Worm (Caenorhabditis elegans) whole organism, L1 larva: ENCODE results near the gene D2096.5.

Source experiments
- C04F5.9 ChIP-seq: sonication (generic microtip); optimal IDR thresholded peaks from 2 replicates; lab custom pipeline; 2016; ENCODE audit warnings: missing genetic modification characterization, missing compliant biosample characterization
- C34B4.2 ChIP-seq: sonication (generic microtip); optimal IDR thresholded peaks from 2 replicates; lab custom pipeline; 2017; ENCODE audit warnings: mild to moderate bottlenecking, missing genetic modification characterization, missing compliant biosample characterization
- F16B12.6 ChIP-seq: fragments of 150-350 bp; optimal IDR thresholded peaks from 2 replicates; lab custom pipeline; 2014; ENCODE audit warnings: missing biosample characterization, missing genetic modification characterization
- aha-1 ChIP-seq: fragments of 150-350 bp; optimal IDR thresholded peaks from 2 replicates; lab custom pipeline; 2014; ENCODE audit warnings: missing biosample characterization, missing genetic modification characterization
- alr-1 ChIP-seq: fragments of 200-800 bp; sonication (Bioruptor generic); optimal IDR thresholded peaks from 2 replicates; lab custom pipeline; 2018; ENCODE audit warnings: borderline replicate concordance, mild to moderate bottlenecking, missing genetic modification characterization, missing compliant biosample characterization
- ama-1 ChIP-seq: fragments of 150-350 bp; optimal IDR thresholded peaks from 2 replicates; lab custom pipeline; 2014
- ceh-63 ChIP-seq: fragments of 200-800 bp; sonication (Bioruptor generic); optimal IDR thresholded peaks from 2 replicates; lab custom pipeline; 2018; ENCODE audit warnings: mild to moderate bottlenecking, missing genetic modification characterization, missing compliant biosample characterization
- ceh-88 ChIP-seq: fragments of 200-800 bp; sonication (Bioruptor generic); IDR thresholded peaks from 2 replicates; pipeline ENCODE4 v1.3.6; 2022; ENCODE audit warnings: missing genetic modification characterization, missing compliant biosample characterization
- ceh-90 ChIP-seq: sonication (generic microtip); optimal IDR thresholded peaks from 2 replicates; lab custom pipeline; 2016; ENCODE audit warnings: missing genetic modification characterization, missing compliant biosample characterization
- ces-1 ChIP-seq: fragments of 150-350 bp; optimal IDR thresholded peaks from 2 replicates; lab custom pipeline; 2014; ENCODE audit warnings: missing biosample characterization, missing genetic modification reagents, missing genetic modification characterization
- efl-3 ChIP-seq: fragments of 200-800 bp; sonication (Bioruptor generic); optimal IDR thresholded peaks from 2 replicates; lab custom pipeline; 2018; ENCODE audit warnings: mild to moderate bottlenecking, missing genetic modification characterization, missing compliant biosample characterization
- egl-13 ChIP-seq: sonication (generic microtip); optimal IDR thresholded peaks from 2 replicates; lab custom pipeline; 2016; ENCODE audit warnings: missing genotype, missing genetic modification reagents, missing genetic modification characterization, missing compliant biosample characterization
- egl-27 ChIP-seq, 2 experiments: fragments of 150-350 bp in 1 of 2; sonication (generic microtip); optimal IDR thresholded peaks; 3 replicates each; lab custom pipeline; 2017 to 2018; ENCODE audit warnings: missing biosample characterization in 2 of 2, missing genetic modification characterization in 2 of 2, missing genetic modification reagents in 2 of 2
- elt-2 ChIP-seq: sonication (generic microtip); optimal IDR thresholded peaks from 2 replicates; lab custom pipeline; 2016; ENCODE audit warnings: missing genetic modification characterization, mild to moderate bottlenecking, inconsistent platforms, missing compliant biosample characterization, missing genetic modification reagents
- ets-5 ChIP-seq: fragments of 200-800 bp; sonication (Bioruptor generic); IDR thresholded peaks from 2 replicates; pipeline ENCODE4 v1.3.6; 2022; ENCODE audit warnings: missing genetic modification characterization, missing compliant biosample characterization
- fkh-10 ChIP-seq: sonication (generic microtip); optimal IDR thresholded peaks from 2 replicates; lab custom pipeline; 2017; ENCODE audit warnings: missing biosample characterization, missing genetic modification reagents, missing genetic modification characterization
- fkh-8 ChIP-seq: sonication (generic microtip); optimal IDR thresholded peaks from 2 replicates; lab custom pipeline; 2016; ENCODE audit warnings: mild to moderate bottlenecking, missing genetic modification characterization, missing compliant biosample characterization
- fos-1 ChIP-seq: fragments of 150-350 bp; optimal IDR thresholded peaks from 2 replicates; lab custom pipeline; 2014; ENCODE audit warnings: missing biosample characterization, missing genetic modification characterization
- grh-1 ChIP-seq: fragments of 200-800 bp; sonication (Bioruptor generic); IDR thresholded peaks from 2 replicates; pipeline ENCODE4 v1.3.6; 2022; ENCODE audit warnings: missing genetic modification reagents, missing genetic modification characterization, missing compliant biosample characterization
- hlh-17 ChIP-seq: fragments of 200-800 bp; sonication (Bioruptor generic); optimal IDR thresholded peaks from 2 replicates; lab custom pipeline; 2018; ENCODE audit warnings: missing genetic modification characterization, mild to moderate bottlenecking, missing compliant biosample characterization, moderate library complexity, borderline replicate concordance
- irx-1 ChIP-seq: sonication (generic microtip); optimal IDR thresholded peaks from 2 replicates; lab custom pipeline; 2016; ENCODE audit warnings: missing genetic modification characterization, missing compliant biosample characterization
- isw-1 ChIP-seq: fragments of 200-800 bp; sonication (Bioruptor generic); IDR thresholded peaks from 2 replicates; pipeline ENCODE4 v1.3.6; 2022; ENCODE audit warnings: missing genetic modification characterization, missing compliant biosample characterization
- lin-13 ChIP-seq: fragments of 150-350 bp; optimal IDR thresholded peaks from 2 replicates; lab custom pipeline; 2014; ENCODE audit warnings: missing biosample characterization, missing genetic modification reagents, missing genetic modification characterization
- lin-14 ChIP-seq: fragments of 200-800 bp; sonication (Bioruptor generic); optimal IDR thresholded peaks from 2 replicates; lab custom pipeline; 2018; ENCODE audit warnings: mild to moderate bottlenecking, missing genetic modification characterization, moderate library complexity, missing compliant biosample characterization
- lin-35 ChIP-seq, 2 experiments: fragments of 150-350 bp; optimal IDR thresholded peaks; 2 replicates each; lab custom pipeline; 2014; ENCODE audit warnings: missing biosample characterization in 2 of 2, missing genetic modification characterization in 2 of 2, missing genetic modification reagents in 2 of 2
- lin-39 ChIP-seq: fragments of 150-350 bp; optimal IDR thresholded peaks from 2 replicates; lab custom pipeline; 2014; ENCODE audit warnings: missing biosample characterization, missing genetic modification reagents, missing genetic modification characterization
- lir-3 ChIP-seq: sonication (generic microtip); optimal IDR thresholded peaks from 2 replicates; lab custom pipeline; 2016; ENCODE audit warnings: mild to moderate bottlenecking, missing genetic modification characterization, moderate library complexity, missing compliant biosample characterization; ENCODE audit not compliant: poor library complexity
- lsy-2 ChIP-seq, 2 experiments: fragments of 150-350 bp; optimal IDR thresholded peaks; 2 replicates each; lab custom pipeline; 2014; ENCODE audit warnings: missing biosample characterization in 2 of 2, missing genetic modification characterization in 2 of 2
- mdl-1 ChIP-seq, 2 experiments: fragments of 150-350 bp; optimal IDR thresholded peaks; 2 replicates each; lab custom pipeline; 2014 to 2017; ENCODE audit warnings: missing biosample characterization in 2 of 2, missing genetic modification characterization in 2 of 2, inconsistent platforms in 1 of 2
- mef-2 ChIP-seq: fragments of 150-350 bp; optimal IDR thresholded peaks from 2 replicates; lab custom pipeline; 2014; ENCODE audit warnings: missing biosample characterization, missing genetic modification characterization
- nhr-12 ChIP-seq: sonication (generic microtip); optimal IDR thresholded peaks from 2 replicates; lab custom pipeline; 2017; ENCODE audit warnings: missing biosample characterization, missing genetic modification characterization
- nhr-20 ChIP-seq: sonication (generic microtip); optimal IDR thresholded peaks from 2 replicates; lab custom pipeline; 2016; ENCODE audit warnings: mild to moderate bottlenecking, missing genetic modification characterization, missing compliant biosample characterization
- nhr-237 ChIP-seq: fragments of 150-350 bp; optimal IDR thresholded peaks from 2 replicates; lab custom pipeline; 2014; ENCODE audit warnings: missing biosample characterization, missing genetic modification characterization
- nhr-77 ChIP-seq: fragments of 150-350 bp; optimal IDR thresholded peaks from 2 replicates; lab custom pipeline; 2014; ENCODE audit warnings: missing biosample characterization, missing genetic modification characterization
- nhr-84 ChIP-seq: sonication (generic microtip); optimal IDR thresholded peaks from 2 replicates; lab custom pipeline; 2017; ENCODE audit warnings: missing biosample characterization, missing genetic modification characterization
- nhr-85 ChIP-seq: sonication (generic microtip); peaks from one replicate; lab custom pipeline; 2016; ENCODE audit warnings: missing genetic modification characterization, inconsistent platforms, missing compliant biosample characterization
- nhr-90 ChIP-seq: sonication (generic microtip); optimal IDR thresholded peaks from 2 replicates; lab custom pipeline; 2016; ENCODE audit warnings: mild to moderate bottlenecking, missing genetic modification characterization, missing compliant biosample characterization; ENCODE audit not compliant: poor library complexity
- pax-3 ChIP-seq: fragments of 200-800 bp; sonication (Bioruptor generic); optimal IDR thresholded peaks from 2 replicates; lab custom pipeline; 2018; ENCODE audit warnings: mild to moderate bottlenecking, missing genetic modification characterization, moderate library complexity, missing compliant biosample characterization
- pqm-1 ChIP-seq: sonication (generic microtip); optimal IDR thresholded peaks from 3 replicates; lab custom pipeline; 2017; ENCODE audit warnings: missing biosample characterization, missing genetic modification characterization
- rnt-1 ChIP-seq: sonication (generic microtip); optimal IDR thresholded peaks from 2 replicates; lab custom pipeline; 2016; ENCODE audit warnings: mild to moderate bottlenecking, missing genetic modification characterization, moderate library complexity, missing compliant biosample characterization
- skn-1 ChIP-seq: fragments of 150-350 bp; optimal IDR thresholded peaks from 2 replicates; lab custom pipeline; 2014; ENCODE audit warnings: missing biosample characterization, missing genetic modification characterization
- sox-4 ChIP-seq: sonication (generic microtip); optimal IDR thresholded peaks from 2 replicates; lab custom pipeline; 2016; ENCODE audit warnings: missing genetic modification characterization, missing compliant biosample characterization
- sup-37 ChIP-seq: fragments of 200-800 bp; sonication (Bioruptor generic); optimal IDR thresholded peaks from 2 replicates; lab custom pipeline; 2018; ENCODE audit warnings: mild to moderate bottlenecking, missing genetic modification characterization, missing compliant biosample characterization
- swsn-7 ChIP-seq: sonication (generic microtip); optimal IDR thresholded peaks from 2 replicates; lab custom pipeline; 2016; ENCODE audit warnings: missing genetic modification characterization, missing compliant biosample characterization
- tbx-2 ChIP-seq: sonication (generic microtip); optimal IDR thresholded peaks from 2 replicates; lab custom pipeline; 2016; ENCODE audit warnings: missing genetic modification characterization, missing compliant biosample characterization
- unc-130 ChIP-seq: fragments of 150-350 bp; optimal IDR thresholded peaks from 2 replicates; lab custom pipeline; 2017; ENCODE audit warnings: missing biosample characterization, missing genetic modification characterization, inconsistent platforms
- unc-62 ChIP-seq: fragments of 150-350 bp; optimal IDR thresholded peaks from 2 replicates; lab custom pipeline; 2014; ENCODE audit warnings: missing biosample characterization, missing genetic modification reagents, missing genetic modification characterization
- unc-86 ChIP-seq: sonication (generic microtip); optimal IDR thresholded peaks from 2 replicates; lab custom pipeline; 2016; ENCODE audit warnings: missing genetic modification characterization, missing compliant biosample characterization
- vab-15 ChIP-seq: sonication (generic microtip); optimal IDR thresholded peaks from 2 replicates; lab custom pipeline; 2017; ENCODE audit warnings: missing genotype, mild to moderate bottlenecking, missing genetic modification characterization, missing compliant biosample characterization
- xbp-1 ChIP-seq: sonication (generic microtip); optimal IDR thresholded peaks from 2 replicates; lab custom pipeline; 2016; ENCODE audit warnings: missing genetic modification characterization, missing compliant biosample characterization
- ztf-11 ChIP-seq, 2 experiments: sonication (generic microtip); optimal IDR thresholded peaks; 2 replicates each; lab custom pipeline; 2016 to 2017; ENCODE audit warnings: missing genetic modification characterization in 2 of 2, missing biosample characterization in 1 of 2, missing compliant biosample characterization in 1 of 2

The D2096.5 gene

ce11 chrIV:8379683-8380082, 20.1 kb upstream of the D2096.5 start, which contains the start of gene praf-3:
Gene praf-3 (plus strand): TSS chrIV:8379983.
- TF ChIP-seq unc-62 (no peak), lin-35 (GFP tag; optimal IDR thresholded peaks at IDR 0.05; lab: Kevin White, UChicago) (no peak), ztf-11 (tag; optimal IDR thresholded peaks at IDR 0.05; lab: Kevin White, UChicago) (no peak), lin-13 (no peak), vab-15 (tag; lab: Kevin White, UChicago) (no peak)

- TF ChIP-seq ceh-90 (tag; lab: Kevin White, UChicago) (no peak), xbp-1 (tag; lab: Kevin White, UChicago) (peak; percentile 71), irx-1 (no peak), isw-1 (GFP tag; lab: Robert Waterston, UW) (peak; percentile 59), vab-15 (tag; lab: Kevin White, UChicago) (no peak), unc-86 (tag; lab: Kevin White, UChicago) (peak; percentile 58), pax-3 (tag; lab: Kevin White, UChicago) (no peak), lin-14 (GFP tag; lab: Kevin White, UChicago) (peak; percentile 84), lin-39 (tag; lab: Kevin White, UChicago) (no peak), mdl-1 (tag; optimal IDR thresholded peaks at IDR 0.05; lab: Kevin White, UChicago) (peak in 1 of 2 experiments; percentile 58), aha-1 (tag; lab: Kevin White, UChicago) (peak; percentile 42), nhr-237 (tag; lab: Kevin White, UChicago) (peak; percentile 15), sup-37 (no peak), unc-62 (no peak), sox-4 (tag; lab: Kevin White, UChicago) (no peak), F16B12.6 (peak; percentile 47), ama-1 (lab: Kevin White, UChicago) (no peak), egl-27 (tag; optimal IDR thresholded peaks at IDR 0.05; lab: Kevin White, UChicago) (peak in 1 of 2 experiments; percentile 9), swsn-7 (tag; lab: Kevin White, UChicago) (peak; percentile 69), nhr-90 (tag; lab: Kevin White, UChicago) (peak; percentile 61), nhr-77 (peak; percentile 61), C04F5.9 (tag; lab: Kevin White, UChicago) (no peak), unc-130 (tag; lab: Kevin White, UChicago) (peak; percentile 85), hlh-17 (no peak), fkh-10 (no peak), lir-3 (tag; lab: Kevin White, UChicago) (peak; percentile 21), alr-1 (tag; lab: Kevin White, UChicago) (no peak), nhr-12 (no peak), egl-13 (tag; lab: Kevin White, UChicago) (peak; percentile 23), C34B4.2 (no peak), fos-1 (tag; lab: Kevin White, UChicago) (peak; percentile 45), ceh-88 (GFP tag; lab: Robert Waterston, UW) (no peak; the same call in 1 of the 2 replicates), pqm-1 (tag; lab: Kevin White, UChicago) (peak; percentile 41), fkh-8 (tag; lab: Kevin White, UChicago) (peak; percentile 69), elt-2 (tag; lab: Kevin White, UChicago) (peak; percentile 23), grh-1 (GFP tag; lab: Robert Waterston, UW) (no peak), ceh-63 (no peak), nhr-84 (no peak), nhr-20 (tag; lab: Kevin White, UChicago) (peak; percentile 79), ets-5 (no peak), lsy-2 (tag; optimal IDR thresholded peaks at IDR 0.05; lab: Kevin White, UChicago) (peak; percentile 84 to 93), rnt-1 (peak; percentile 78), ces-1 (GFP tag; lab: Kevin White, UChicago) (no peak), skn-1 (peak; percentile 77), efl-3 (GFP tag; lab: Kevin White, UChicago) (no peak), nhr-85 (peak; percentile 71), mef-2 (no peak), tbx-2 (tag; lab: Kevin White, UChicago) (peak; percentile 66)
These were observed 19.7 kb upstream of the D2096.5 start, which contains the start of gene nap-1 for ce11 chrIV:8379278-8379677. Gene nap-1 (minus strand): TSS chrIV:8379319.
